Worm (Caenorhabditis elegans) whole organism, late embryonic: ENCODE results near the gene C09G9.8.

Experiments used
- C08G9.2 ChIP-seq: sonication (generic microtip); optimal IDR thresholded peaks from 2 replicates; lab custom pipeline; 2016; ENCODE audit warnings: mild to moderate bottlenecking, missing genetic modification characterization, moderate library complexity, missing compliant biosample characterization
- C38D4.7 ChIP-seq: fragments of 200-800 bp; sonication (Bioruptor generic); optimal IDR thresholded peaks from 2 replicates; lab custom pipeline; 2018; ENCODE audit warnings: mild to moderate bottlenecking, missing genetic modification characterization, moderate library complexity, missing compliant biosample characterization
- T23F11.4 ChIP-seq: fragments of 200-800 bp; sonication (Bioruptor generic); optimal IDR thresholded peaks from 2 replicates; lab custom pipeline; 2018; ENCODE audit warnings: mild to moderate bottlenecking, missing genetic modification characterization, missing compliant biosample characterization
- ama-1 ChIP-seq: fragments of 150-350 bp; optimal IDR thresholded peaks from 2 replicates; lab custom pipeline; 2014
- ceh-14 ChIP-seq: sonication (generic microtip); optimal IDR thresholded peaks from 2 replicates; lab custom pipeline; 2016; ENCODE audit warnings: missing genotype, missing genetic modification characterization, missing compliant biosample characterization
- ceh-19 ChIP-seq: fragments of 200-800 bp; sonication (Bioruptor generic); optimal IDR thresholded peaks from 2 replicates; lab custom pipeline; 2018; ENCODE audit warnings: mild to moderate bottlenecking, missing genetic modification characterization, missing compliant biosample characterization
- ceh-22 ChIP-seq: sonication (generic microtip); optimal IDR thresholded peaks from 2 replicates; lab custom pipeline; 2017; ENCODE audit warnings: missing biosample characterization, missing genetic modification characterization
- ceh-24 ChIP-seq: sonication (generic microtip); optimal IDR thresholded peaks from 2 replicates; lab custom pipeline; 2016; ENCODE audit warnings: mild to moderate bottlenecking, missing genetic modification characterization, missing compliant biosample characterization
- ceh-30 ChIP-seq: fragments of 150-350 bp; optimal IDR thresholded peaks from 2 replicates; lab custom pipeline; 2014; ENCODE audit warnings: missing biosample characterization, missing genetic modification characterization
- ceh-31 ChIP-seq: sonication (generic microtip); optimal IDR thresholded peaks from 2 replicates; lab custom pipeline; 2016; ENCODE audit warnings: missing genetic modification characterization, missing compliant biosample characterization
- ceh-34 ChIP-seq: sonication (generic microtip); optimal IDR thresholded peaks from 2 replicates; lab custom pipeline; 2016; ENCODE audit warnings: mild to moderate bottlenecking, missing genetic modification characterization, missing compliant biosample characterization
- ceh-48 ChIP-seq: sonication (generic microtip); optimal IDR thresholded peaks from 2 replicates; lab custom pipeline; 2016; ENCODE audit warnings: missing genetic modification characterization, inconsistent platforms, missing compliant biosample characterization
- ceh-6 ChIP-seq: fragments of 200-800 bp; sonication (Bioruptor generic); optimal IDR thresholded peaks from 2 replicates; lab custom pipeline; 2018; ENCODE audit warnings: mild to moderate bottlenecking, missing genetic modification characterization, missing compliant biosample characterization
- che-1 ChIP-seq: sonication (generic microtip); optimal IDR thresholded peaks from 2 replicates; lab custom pipeline; 2016; ENCODE audit warnings: mild to moderate bottlenecking, missing genetic modification characterization, missing compliant biosample characterization
- dmd-4 ChIP-seq: sonication (generic microtip); optimal IDR thresholded peaks from 2 replicates; lab custom pipeline; 2016; ENCODE audit warnings: borderline replicate concordance, missing genetic modification characterization, missing compliant biosample characterization
- dve-1 ChIP-seq: sonication (generic microtip); optimal IDR thresholded peaks from 2 replicates; lab custom pipeline; 2017; ENCODE audit warnings: antibody characterized with exemption, mild to moderate bottlenecking, missing genetic modification characterization, missing compliant biosample characterization
- eyg-1 ChIP-seq: sonication (generic microtip); optimal IDR thresholded peaks from 2 replicates; lab custom pipeline; 2016; ENCODE audit warnings: missing genotype, missing genetic modification characterization, missing compliant biosample characterization
- fkh-10 ChIP-seq: fragments of 150-350 bp; optimal IDR thresholded peaks from 2 replicates; lab custom pipeline; 2014; ENCODE audit warnings: missing biosample characterization, missing genetic modification reagents, missing genetic modification characterization
- fkh-6 ChIP-seq: sonication (generic microtip); optimal IDR thresholded peaks from 2 replicates; lab custom pipeline; 2016; ENCODE audit warnings: missing genetic modification characterization, missing compliant biosample characterization
- gmeb-2 ChIP-seq: sonication (generic microtip); optimal IDR thresholded peaks from 2 replicates; lab custom pipeline; 2016; ENCODE audit warnings: missing genetic modification characterization, inconsistent platforms, missing compliant biosample characterization
- hlh-13 ChIP-seq: fragments of 200-800 bp; sonication (Bioruptor generic); optimal IDR thresholded peaks from 2 replicates; lab custom pipeline; 2018; ENCODE audit warnings: mild to moderate bottlenecking, missing genetic modification characterization, missing compliant biosample characterization
- hlh-15 ChIP-seq: sonication (generic microtip); optimal IDR thresholded peaks from 2 replicates; lab custom pipeline; 2016; ENCODE audit warnings: missing genetic modification characterization, missing compliant biosample characterization
- hlh-30 ChIP-seq: sonication (generic microtip); optimal IDR thresholded peaks from 2 replicates; lab custom pipeline; 2017; ENCODE audit warnings: antibody characterized with exemption, missing genetic modification characterization, missing compliant biosample characterization; ENCODE audit not compliant: insufficient read depth
- hlh-6 ChIP-seq: sonication (generic microtip); optimal IDR thresholded peaks from 2 replicates; lab custom pipeline; 2016; ENCODE audit warnings: missing genotype, missing genetic modification characterization, missing compliant biosample characterization
- lin-11 ChIP-seq: fragments of 200-800 bp; sonication (Bioruptor generic); optimal IDR thresholded peaks from 2 replicates; lab custom pipeline; 2018; ENCODE audit warnings: mild to moderate bottlenecking, missing genetic modification characterization, missing compliant biosample characterization
- madf-2 ChIP-seq: sonication (generic microtip); optimal IDR thresholded peaks from 2 replicates; lab custom pipeline; 2017; ENCODE audit warnings: missing genetic modification characterization, missing compliant biosample characterization
- mec-3 ChIP-seq: sonication (generic microtip); optimal IDR thresholded peaks from 2 replicates; lab custom pipeline; 2016; ENCODE audit warnings: borderline replicate concordance, missing genetic modification characterization, missing compliant biosample characterization
- nfya-1 ChIP-seq: sonication (generic microtip); optimal IDR thresholded peaks from 2 replicates; lab custom pipeline; 2017; ENCODE audit warnings: missing genetic modification characterization, mild to moderate bottlenecking, missing compliant biosample characterization, antibody characterized with exemption, moderate library complexity
- nhr-232 ChIP-seq: sonication (generic microtip); optimal IDR thresholded peaks from 2 replicates; lab custom pipeline; 2016; ENCODE audit warnings: missing genetic modification characterization, missing compliant biosample characterization
- npax-4 ChIP-seq: sonication (generic microtip); optimal IDR thresholded peaks from 2 replicates; lab custom pipeline; 2016; ENCODE audit warnings: missing genetic modification characterization, missing compliant biosample characterization
- odd-2 ChIP-seq: sonication (generic microtip); optimal IDR thresholded peaks from 2 replicates; lab custom pipeline; 2017; ENCODE audit warnings: antibody characterized with exemption, mild to moderate bottlenecking, missing genetic modification characterization, missing compliant biosample characterization
- pag-3 ChIP-seq: sonication (generic microtip); optimal IDR thresholded peaks from 2 replicates; lab custom pipeline; 2016; ENCODE audit warnings: missing compliant biosample characterization, missing genetic modification characterization, borderline replicate concordance
- pat-9 ChIP-seq: fragments of 200-800 bp; sonication (Bioruptor generic); optimal IDR thresholded peaks from 2 replicates; lab custom pipeline; 2018; ENCODE audit warnings: mild to moderate bottlenecking, missing genetic modification characterization, moderate library complexity, missing compliant biosample characterization
- pha-2 ChIP-seq: sonication (generic microtip); optimal IDR thresholded peaks from 2 replicates; lab custom pipeline; 2017; ENCODE audit warnings: mild to moderate bottlenecking, missing genetic modification characterization, missing compliant biosample characterization
- pha-4 ChIP-seq: fragments of 150-350 bp; optimal IDR thresholded peaks from 2 replicates; lab custom pipeline; 2018; ENCODE audit warnings: missing biosample characterization, missing genetic modification reagents, missing genetic modification characterization
- pqm-1 ChIP-seq: sonication (generic microtip); optimal IDR thresholded peaks from 2 replicates; lab custom pipeline; 2016; ENCODE audit warnings: missing genetic modification characterization, missing compliant biosample characterization
- pros-1 ChIP-seq: fragments of 150-350 bp; optimal IDR thresholded peaks from 2 replicates; lab custom pipeline; 2014; ENCODE audit warnings: missing biosample characterization, missing genetic modification reagents, missing genetic modification characterization
- ref-2 ChIP-seq: sonication (generic microtip); optimal IDR thresholded peaks from 2 replicates; lab custom pipeline; 2016; ENCODE audit warnings: missing genetic modification characterization, missing compliant biosample characterization
- sdc-2 ChIP-seq: sonication (generic microtip); optimal IDR thresholded peaks from 2 replicates; lab custom pipeline; 2016; ENCODE audit warnings: missing genotype, missing genetic modification characterization, missing compliant biosample characterization
- sox-4 ChIP-seq: sonication (generic microtip); optimal IDR thresholded peaks from 2 replicates; lab custom pipeline; 2017; ENCODE audit warnings: mild to moderate bottlenecking, missing genetic modification characterization, inconsistent platforms, missing compliant biosample characterization
- tbx-2 ChIP-seq: sonication (generic microtip); optimal IDR thresholded peaks from 2 replicates; lab custom pipeline; 2016; ENCODE audit warnings: missing genetic modification characterization, missing compliant biosample characterization
- tbx-7 ChIP-seq: sonication (generic microtip); optimal IDR thresholded peaks from 2 replicates; lab custom pipeline; 2016; ENCODE audit warnings: missing genotype, missing genetic modification characterization, missing compliant biosample characterization
- unc-3 ChIP-seq, 2 experiments: fragments of 200-800 bp in 1 of 2; sonication (Bioruptor generic) in 1 of 2; sonication (generic microtip) in 1 of 2; conservative IDR thresholded peaks in 1 of 2; optimal IDR thresholded peaks in 1 of 2; 2 replicates each; pipeline versions ENCODE4 v1.3.6 to Lab custom; 2016 to 2022; ENCODE audit warnings: missing compliant biosample characterization in 2 of 2, missing genetic modification characterization in 2 of 2, missing genetic modification reagents in 1 of 2
- unc-42 ChIP-seq: sonication (generic microtip); optimal IDR thresholded peaks from 2 replicates; lab custom pipeline; 2016; ENCODE audit warnings: missing genotype, missing genetic modification characterization, missing compliant biosample characterization
- unc-86 ChIP-seq: sonication (generic microtip); optimal IDR thresholded peaks from 2 replicates; lab custom pipeline; 2016; ENCODE audit warnings: missing genetic modification characterization, missing compliant biosample characterization
- ztf-16 ChIP-seq: sonication (generic microtip); optimal IDR thresholded peaks from 2 replicates; lab custom pipeline; 2017; ENCODE audit warnings: missing genetic modification characterization, missing compliant biosample characterization

The C09G9.8 gene

ce11 chrIV:8888525-8889026 is 7.3 kb downstream of the C09G9.8 start, which contains the start of gene oma-1:
oma-1 (plus strand) TSS chrIV:8888976.
- TF ChIP-seq unc-3 (GFP tag; conservative IDR thresholded peaks at IDR 0.05; lab: Robert Waterston, UW) (no peak), unc-3 (tag; optimal IDR thresholded peaks at IDR 0.05; lab: Kevin White, UChicago) (no peak)
- TF ChIP-seq, all 69 proteins: peak for 0

- no peak for TF ChIP-seq pha-2 (tag; lab: Kevin White, UChicago)
- TF ChIP-seq pha-4 (tag; lab: Kevin White, UChicago), result no peak
- TF ChIP-seq T23F11.4, result no peak
- TF ChIP-seq npax-4 (tag; lab: Kevin White, UChicago), result no peak
- TF ChIP-seq unc-3 (GFP tag; conservative IDR thresholded peaks at IDR 0.05; lab: Robert Waterston, UW), result no peak
- TF ChIP-seq unc-3 (tag; optimal IDR thresholded peaks at IDR 0.05; lab: Kevin White, UChicago), result no peak
- peak; percentile 17 for TF ChIP-seq ceh-14 (tag; lab: Kevin White, UChicago)
- TF ChIP-seq pag-3 (tag; lab: Kevin White, UChicago), result no peak
- no peak for TF ChIP-seq eyg-1 (tag; lab: Kevin White, UChicago)
- TF ChIP-seq unc-86 (tag; lab: Kevin White, UChicago), result peak; percentile 36
- TF ChIP-seq ceh-31 (tag; lab: Kevin White, UChicago), result peak; percentile 16
- TF ChIP-seq hlh-30 (tag; lab: Kevin White, UChicago), result peak; percentile 21
- TF ChIP-seq ceh-24, result no peak
- no peak for TF ChIP-seq odd-2 (tag; lab: Kevin White, UChicago)
- no peak for TF ChIP-seq nhr-232 (tag; lab: Kevin White, UChicago)
- TF ChIP-seq dve-1 (tag; lab: Kevin White, UChicago), result no peak
- no peak for TF ChIP-seq pros-1 (tag; lab: Kevin White, UChicago)
- TF ChIP-seq mec-3 (tag; lab: Kevin White, UChicago), result no peak
- TF ChIP-seq C38D4.7 (GFP tag; lab: Kevin White, UChicago), result no peak
- peak; percentile 13 for TF ChIP-seq ceh-30 (tag; lab: Kevin White, UChicago)
- TF ChIP-seq ceh-6, result no peak
- no peak for TF ChIP-seq C08G9.2
- no peak for TF ChIP-seq ceh-19 (GFP tag; lab: Kevin White, UChicago)
- no peak for TF ChIP-seq ceh-48 (tag; lab: Kevin White, UChicago)
- no peak for TF ChIP-seq ref-2 (tag; lab: Kevin White, UChicago)
- no peak for TF ChIP-seq madf-2 (tag; lab: Kevin White, UChicago)
- TF ChIP-seq unc-42 (tag; lab: Kevin White, UChicago), result peak; percentile 85
- no peak for TF ChIP-seq gmeb-2 (tag; lab: Kevin White, UChicago)
- TF ChIP-seq che-1 (tag; lab: Kevin White, UChicago), result no peak
- TF ChIP-seq tbx-2 (tag; lab: Kevin White, UChicago), result no peak
- no peak for TF ChIP-seq sdc-2 (tag; lab: Kevin White, UChicago)
- TF ChIP-seq fkh-10 (GFP tag; lab: Kevin White, UChicago), result peak; percentile 8
- TF ChIP-seq pat-9 (tag; lab: Kevin White, UChicago), result no peak
- no peak for TF ChIP-seq lin-11 (tag; lab: Kevin White, UChicago)
- no peak for TF ChIP-seq fkh-6 (tag; lab: Kevin White, UChicago)
- TF ChIP-seq ztf-16 (tag; lab: Kevin White, UChicago), result no peak
- TF ChIP-seq pqm-1 (tag; lab: Kevin White, UChicago), result no peak
Observed at ce11 chrIV:8891131-8891530, 9.8 kb downstream of the C09G9.8 start, which contains the start of gene spr-2. spr-2 (plus strand) TSS chrIV:8891462.

ce11 chrIV:8892558-8892957 is 11.3 kb downstream of the C09G9.8 start, which contains the start of gene C27B7.2:
C27B7.2 (plus strand) TSS chrIV:8892858.
- TF ChIP-seq nfya-1 (no peak), tbx-7 (tag; lab: Kevin White, UChicago) (no peak), hlh-15 (tag; lab: Kevin White, UChicago) (no peak), unc-3 (GFP tag; conservative IDR thresholded peaks at IDR 0.05; lab: Robert Waterston, UW) (no peak), unc-3 (tag; optimal IDR thresholded peaks at IDR 0.05; lab: Kevin White, UChicago) (no peak), hlh-30 (tag; lab: Kevin White, UChicago) (no peak), pha-2 (tag; lab: Kevin White, UChicago) (no peak), odd-2 (tag; lab: Kevin White, UChicago) (no peak), sox-4 (tag; lab: Kevin White, UChicago) (no peak), hlh-13 (GFP tag; lab: Kevin White, UChicago) (no peak), npax-4 (tag; lab: Kevin White, UChicago) (no peak), ama-1 (lab: Kevin White, UChicago) (no peak), hlh-6 (tag; lab: Kevin White, UChicago) (no peak), dmd-4 (tag; lab: Kevin White, UChicago) (no peak), ceh-22 (tag; lab: Kevin White, UChicago) (no peak), mec-3 (tag; lab: Kevin White, UChicago) (no peak), tbx-2 (tag; lab: Kevin White, UChicago) (no peak), ceh-34 (tag; lab: Kevin White, UChicago) (no peak), unc-86 (tag; lab: Kevin White, UChicago) (no peak)
